Worm (Caenorhabditis elegans): ENCODE measurements around the gene tdo-2.

DNA sequence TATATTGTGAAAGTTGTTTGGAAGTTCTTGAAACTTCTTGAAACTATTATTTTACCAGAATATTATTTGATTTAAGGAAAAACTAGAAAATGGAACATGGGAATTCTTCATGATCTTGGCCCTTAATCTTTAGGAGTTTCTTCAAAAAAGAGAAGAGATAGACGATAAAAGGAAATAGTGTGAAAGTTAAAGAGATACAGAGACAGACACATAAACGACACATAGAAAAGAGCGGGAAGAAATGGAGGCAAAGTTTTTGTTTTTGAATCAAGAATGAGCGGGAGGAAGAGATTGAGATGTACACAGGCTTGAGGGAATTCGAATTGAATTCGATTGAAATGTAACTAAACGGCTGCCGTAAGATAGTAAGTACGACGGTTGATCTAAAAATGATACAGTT lies 22.3 kb downstream of the tdo-2 start:
- TF ChIP-seq daf-12 (tag; optimal IDR thresholded peaks at IDR 0.05): no peak
- TF ChIP-seq elt-1 (tag; optimal IDR thresholded peaks at IDR 0.05): no peak
- no peak for TF ChIP-seq aly-2 (tag; optimal IDR thresholded peaks at IDR 0.05)

All from whole organism, L3 larva.